Worm (Caenorhabditis elegans) whole organism, L4 larva: ENCODE data around the gene jmjd-3.3.

Experiments
- ama-1 ChIP-seq: fragments of 150-350 bp; optimal IDR thresholded peaks from 2 replicates; lab custom pipeline; 2014; ENCODE audit warnings: inconsistent platforms, mixed read lengths
- daf-12 ChIP-seq: fragments of 150-350 bp; optimal IDR thresholded peaks from 2 replicates; lab custom pipeline; 2014; ENCODE audit warnings: missing biosample characterization, missing genetic modification reagents, missing genetic modification characterization
- dve-1 ChIP-seq: sonication (generic microtip); optimal IDR thresholded peaks from 2 replicates; lab custom pipeline; 2017; ENCODE audit warnings: antibody characterized with exemption, mild to moderate bottlenecking, missing genetic modification characterization, missing compliant biosample characterization; ENCODE audit not compliant: insufficient read depth
- egl-27 ChIP-seq: sonication (generic microtip); optimal IDR thresholded peaks from 3 replicates; lab custom pipeline; 2017; ENCODE audit warnings: missing biosample characterization, missing genetic modification reagents, missing genetic modification characterization
- nhr-11 ChIP-seq: fragments of 150-350 bp; optimal IDR thresholded peaks from 2 replicates; lab custom pipeline; 2014; ENCODE audit warnings: missing biosample characterization, missing genetic modification characterization
- nhr-237 ChIP-seq: sonication (generic microtip); optimal IDR thresholded peaks from 2 replicates; lab custom pipeline; 2017; ENCODE audit warnings: missing biosample characterization, missing genetic modification characterization
- nhr-76 ChIP-seq: fragments of 150-350 bp; optimal IDR thresholded peaks from 2 replicates; lab custom pipeline; 2014; ENCODE audit warnings: missing biosample characterization, missing genetic modification characterization
- spr-1 ChIP-seq: sonication (generic microtip); optimal IDR thresholded peaks from 2 replicates; lab custom pipeline; 2016; ENCODE audit warnings: mild to moderate bottlenecking, missing genetic modification characterization, missing compliant biosample characterization

ce11 chrX:13435790-13436472 lies at the start of gene jmjd-3.3:
- TF ChIP-seq egl-27 (tag; lab: Kevin White, UChicago): no peak
- no peak for TF ChIP-seq dve-1 (tag; lab: Kevin White, UChicago)
- no peak for TF ChIP-seq nhr-11 (tag; lab: Kevin White, UChicago)
- TF ChIP-seq ama-1 (lab: Kevin White, UChicago): no peak
- TF ChIP-seq spr-1 (tag; lab: Kevin White, UChicago): no peak
- TF ChIP-seq nhr-76: no peak
- TF ChIP-seq daf-12 (tag; lab: Kevin White, UChicago): no peak
- TF ChIP-seq nhr-237 (tag; lab: Kevin White, UChicago): no peak
